Worm (Caenorhabditis elegans): ENCODE results near the gene Y39A1A.3.

DNA sequence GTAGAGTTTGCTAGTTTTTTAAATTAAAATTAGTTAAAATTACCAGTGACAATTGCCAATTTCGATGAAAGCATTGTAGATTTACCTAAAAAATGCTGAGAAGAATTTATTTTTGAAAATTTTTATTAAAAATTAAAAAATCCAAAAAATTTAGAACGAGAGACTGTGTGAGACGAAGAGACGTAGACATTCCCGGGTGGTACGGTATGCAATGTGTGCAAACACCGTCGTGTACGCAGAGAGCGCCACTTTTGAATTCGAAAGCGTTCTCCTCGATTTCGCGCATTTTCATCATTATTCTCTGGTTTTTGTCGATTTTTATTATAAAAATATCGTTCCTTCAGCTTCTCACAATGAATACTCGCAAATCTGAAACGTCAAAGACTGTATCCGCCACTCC, 46.5 kb upstream of the Y39A1A.3 start, which contains the start of the genes dhs-11 and orc-1:
- TF ChIP-seq nhr-90 (tag; optimal IDR thresholded peaks at IDR 0.05; ENCODE audit: poor library complexity) (peak; percentile 48), unc-86 (tag; optimal IDR thresholded peaks at IDR 0.05) (no peak)

Measured in whole organism, L1 larva.